Fruit fly (Drosophila melanogaster) Kc167 (cell line): ENCODE data around the gene Remo.

Experiments used
- Myc ChIP-seq: fragments of >200 bp; optimal IDR thresholded peaks from 2 replicates; lab custom pipeline; 2017; ENCODE audit warnings: missing external identifiers
- Sin3A ChIP-seq: fragments of >200 bp; optimal IDR thresholded peaks from 2 replicates; lab custom pipeline; 2018; ENCODE audit warnings: missing external identifiers
- h ChIP-seq: fragments of >200 bp; optimal IDR thresholded peaks from 3 replicates; lab custom pipeline; 2018; ENCODE audit warnings: missing external identifiers
- insv ChIP-seq: fragments of >200 bp; optimal IDR thresholded peaks from 3 replicates; lab custom pipeline; 2018; ENCODE audit warnings: missing external identifiers
- psq ChIP-seq: fragments of >200 bp; optimal IDR thresholded peaks from 2 replicates; lab custom pipeline; 2017; ENCODE audit warnings: missing external identifiers
- ttk ChIP-seq: sonication (Bioruptor generic); optimal IDR thresholded peaks from 2 replicates; lab custom pipeline; 2017; ENCODE audit warnings: missing external identifiers

- no peak for TF ChIP-seq psq (lab: Kevin White, UChicago)
- TF ChIP-seq Sin3A = no peak
- TF ChIP-seq Myc = no peak
- TF ChIP-seq h (lab: Kevin White, UChicago) = no peak
- TF ChIP-seq ttk = no peak
- no peak for TF ChIP-seq insv
These were observed 7.1 kb upstream of the Remo start for dm6 chrX:13280738-13281137.
